Worm (Caenorhabditis elegans): ENCODE measurements around the gene C34F6.12.

DNA sequence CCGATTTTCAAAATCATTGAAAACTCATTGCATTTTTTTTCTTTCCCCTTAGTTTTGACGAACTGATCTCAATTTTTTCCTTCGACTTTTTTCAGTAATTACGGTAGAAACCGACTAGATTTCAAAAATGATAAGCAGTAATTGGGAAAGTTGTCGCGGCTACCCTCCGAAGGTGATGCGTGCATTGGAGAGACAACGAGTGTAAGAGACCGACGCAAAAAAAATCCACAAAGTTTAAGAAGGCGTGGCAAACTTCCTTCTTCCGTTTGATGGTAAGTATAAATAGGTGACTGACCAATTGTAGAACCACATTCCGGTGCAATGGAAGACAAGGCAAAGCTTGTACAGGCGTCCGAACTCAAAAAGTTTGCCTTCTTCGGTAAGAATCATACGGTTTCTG is 27.3 kb downstream of the C34F6.12 start, which contains the start of gene col-178:
- TF ChIP-seq ztf-23 (GFP tag; IDR thresholded peaks at IDR 0.05) (no peak), ref-1 (GFP tag; conservative IDR thresholded peaks at IDR 0.05) (no peak), ztf-29 (GFP tag; IDR thresholded peaks at IDR 0.05) (no peak), med-1 (GFP tag; optimal IDR thresholded peaks at IDR 0.05; ENCODE audit: insufficient read depth) (no peak), flt-1 (GFP tag; IDR thresholded peaks at IDR 0.05) (no peak), cog-1 (tag; optimal IDR thresholded peaks at IDR 0.05) (no peak)

Measured in whole organism, midembryonic.